Worm (Caenorhabditis elegans): ENCODE data around the gene srh-70.

- TF ChIP-seq him-1 (tag; optimal IDR thresholded peaks at IDR 0.05), result no peak
- no peak for TF ChIP-seq W03F9.2 (tag; optimal IDR thresholded peaks at IDR 0.05)
Observed at ce11 chrII:12499969-12500368, 18.7 kb downstream of the srh-70 start.
